Worm (Caenorhabditis elegans) whole organism, L4 larva: ENCODE measurements around the gene R11D1.13.

Experiments
- R02D3.7 ChIP-seq: fragments of 150-350 bp; sonication (generic microtip); optimal IDR thresholded peaks from 3 replicates; lab custom pipeline; 2014; ENCODE audit warnings: missing biosample characterization, missing genetic modification characterization
- aly-2 ChIP-seq: sonication (generic microtip); optimal IDR thresholded peaks from 2 replicates; lab custom pipeline; 2018; ENCODE audit warnings: missing biosample characterization, missing genetic modification characterization
- fkh-10 ChIP-seq: fragments of 150-350 bp; optimal IDR thresholded peaks from 2 replicates; lab custom pipeline; 2014; ENCODE audit warnings: missing biosample characterization, missing genetic modification reagents, missing genetic modification characterization
- lsy-2 ChIP-seq, 2 experiments: fragments of 150-350 bp in 1 of 2; sonication (generic microtip) in 1 of 2; optimal IDR thresholded peaks; 2 replicates each; lab custom pipeline; 2014 to 2017; ENCODE audit warnings: missing biosample characterization in 2 of 2, missing genetic modification characterization in 2 of 2
- pha-4 ChIP-seq, 2 experiments: fragments of 150-350 bp in 1 of 2; fragments of 200-800 bp in 1 of 2; sonication (Bioruptor generic) in 1 of 2; IDR thresholded peaks in 1 of 2; optimal IDR thresholded peaks in 1 of 2; 2 replicates each; pipeline versions ENCODE4 v1.3.6 to Lab custom; 2014 to 2022; ENCODE audit warnings: missing genetic modification characterization in 2 of 2, missing genetic modification reagents in 2 of 2, missing biosample characterization in 1 of 2, missing compliant biosample characterization in 1 of 2

DNA sequence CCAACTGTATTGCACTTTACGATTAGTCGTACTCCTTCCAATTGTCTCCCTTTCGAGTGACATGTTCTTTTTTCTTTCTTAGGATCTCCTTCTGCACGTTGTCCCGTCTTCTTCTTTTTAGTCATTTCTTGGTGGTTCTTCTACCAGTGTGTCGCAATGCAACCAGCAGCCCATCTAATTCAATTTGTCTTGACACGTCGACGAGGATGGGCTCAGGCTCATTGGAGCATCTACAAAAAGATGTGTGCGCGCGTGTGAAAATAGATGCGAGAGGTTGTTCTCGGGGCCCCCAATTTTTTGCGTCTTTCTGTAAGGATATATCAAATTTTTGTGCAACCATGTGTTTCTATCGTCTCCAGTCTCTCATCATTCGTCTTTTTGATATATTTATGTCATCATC, 25.3 kb upstream of the R11D1.13 start:
- no peak for TF ChIP-seq lsy-2 (tag; optimal IDR thresholded peaks at IDR 0.05; lab: Kevin White, UChicago)
- no peak for TF ChIP-seq R02D3.7 (tag; lab: Kevin White, UChicago)
- TF ChIP-seq aly-2 (tag; lab: Kevin White, UChicago) = no peak
- no peak for TF ChIP-seq fkh-10 (GFP tag; lab: Kevin White, UChicago)
- TF ChIP-seq pha-4 (GFP tag; IDR thresholded peaks at IDR 0.05; lab: Robert Waterston, UW) = no peak
- no peak for TF ChIP-seq pha-4 (tag; optimal IDR thresholded peaks at IDR 0.05; lab: Kevin White, UChicago)
